Worm (Caenorhabditis elegans) whole organism, mixed stage, embryonic: Measurements from ENCODE around the gene F19B6.1.

Experiments
- blmp-1 ChIP-seq: fragments of 150-350 bp; optimal IDR thresholded peaks from 2 replicates; lab custom pipeline; 2014; ENCODE audit warnings: missing biosample characterization, missing genetic modification characterization
- cnd-1 ChIP-seq: fragments of 200-800 bp; sonication (Bioruptor generic); optimal IDR thresholded peaks from 2 replicates; lab custom pipeline; 2018; ENCODE audit warnings: mild to moderate bottlenecking, missing genetic modification characterization, missing compliant biosample characterization
- mab-5 ChIP-seq: fragments of 150-350 bp; optimal IDR thresholded peaks from 2 replicates; lab custom pipeline; 2014; ENCODE audit warnings: missing biosample characterization, missing genetic modification characterization
- mep-1 ChIP-seq: fragments of 150-350 bp; optimal IDR thresholded peaks from 2 replicates; lab custom pipeline; 2017; ENCODE audit warnings: missing biosample characterization, missing genetic modification reagents, missing genetic modification characterization, inconsistent platforms
- nhr-12 ChIP-seq: fragments of 150-350 bp; optimal IDR thresholded peaks from 2 replicates; lab custom pipeline; 2014; ENCODE audit warnings: missing biosample characterization, missing genetic modification characterization
- nhr-237 ChIP-seq: fragments of 150-350 bp; optimal IDR thresholded peaks from 2 replicates; lab custom pipeline; 2014; ENCODE audit warnings: missing biosample characterization, missing genetic modification characterization
- nhr-76 ChIP-seq: sonication (generic microtip); optimal IDR thresholded peaks from 2 replicates; lab custom pipeline; 2017; ENCODE audit warnings: missing biosample characterization, missing genetic modification characterization
- snpc-4 ChIP-seq: fragments of 150-350 bp; optimal IDR thresholded peaks from 2 replicates; lab custom pipeline; 2014; ENCODE audit warnings: missing biosample characterization, missing genetic modification characterization
- unc-120 ChIP-seq: sonication (generic microtip); optimal IDR thresholded peaks from 2 replicates; lab custom pipeline; 2017; ENCODE audit warnings: missing genetic modification characterization, missing compliant biosample characterization; ENCODE audit not compliant: poor library complexity, severe bottlenecking
- unc-62 ChIP-seq: fragments of 150-350 bp; optimal IDR thresholded peaks from 2 replicates; lab custom pipeline; 2014; ENCODE audit warnings: missing biosample characterization, missing genetic modification reagents, missing genetic modification characterization
- zip-8 ChIP-seq: fragments of 150-350 bp; optimal IDR thresholded peaks from 2 replicates; lab custom pipeline; 2014; ENCODE audit warnings: missing biosample characterization, missing genetic modification characterization

DNA sequence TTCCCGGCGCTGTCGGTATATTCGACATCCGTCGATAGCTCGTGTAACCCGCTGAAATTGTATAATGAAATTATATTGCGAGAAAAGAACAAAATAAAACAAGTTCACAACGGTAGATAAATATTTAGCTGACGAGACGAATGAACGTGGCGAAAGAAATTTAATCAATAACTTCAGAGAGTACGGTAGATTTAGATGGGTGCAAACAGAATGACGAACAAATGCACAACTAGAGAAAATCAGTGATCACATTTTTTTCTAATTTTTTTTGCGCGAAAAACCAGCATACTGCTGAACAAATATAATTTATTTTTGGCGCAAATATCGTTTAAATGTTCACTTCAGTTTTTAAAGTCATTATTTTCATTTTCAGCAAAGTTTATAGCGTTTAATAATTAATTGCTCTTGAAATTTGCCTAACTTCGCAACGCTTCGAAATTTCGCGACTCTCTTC, 24.9 kb upstream of the F19B6.1 start, which contains the start of gene sec-24.2:
- TF ChIP-seq cnd-1 (tag; lab: Kevin White, UChicago), result no peak
- no peak for TF ChIP-seq zip-8 (tag; lab: Kevin White, UChicago)
- TF ChIP-seq nhr-76, result no peak
- TF ChIP-seq snpc-4 (tag; lab: Kevin White, UChicago), result no peak
- TF ChIP-seq blmp-1 (tag; lab: Kevin White, UChicago), result no peak
- TF ChIP-seq mep-1, result no peak
- no peak for TF ChIP-seq unc-120 (tag; lab: Kevin White, UChicago)
- no peak for TF ChIP-seq nhr-12
- no peak for TF ChIP-seq mab-5 (tag; lab: Kevin White, UChicago)
- no peak for TF ChIP-seq nhr-237 (tag; lab: Kevin White, UChicago)
- TF ChIP-seq unc-62 (GFP tag; lab: Kevin White, UChicago), result no peak
